Fruit fly (Drosophila melanogaster): ENCODE measurements around the gene CG46440.

dm6 chrX:15809255-15809654 lies 48.4 kb downstream of the CG46440 start, which contains the start of gene CG8509:
- TF ChIP-seq insv (optimal IDR thresholded peaks at IDR 0.05) = no peak
- TF ChIP-seq ttk (optimal IDR thresholded peaks at IDR 0.05) = no peak
- TF ChIP-seq h (optimal IDR thresholded peaks at IDR 0.05) = no peak
- TF ChIP-seq psq (optimal IDR thresholded peaks at IDR 0.05) = no peak
- no peak for TF ChIP-seq Sin3A (optimal IDR thresholded peaks at IDR 0.05)

Measured in Kc167 (cell line).